Worm (Caenorhabditis elegans) whole organism, L4 larva: ENCODE data around the gene oig-5.

Experiments used
- F37D6.2 ChIP-seq: sonication (generic microtip); optimal IDR thresholded peaks from 2 replicates; lab custom pipeline; 2016; ENCODE audit warnings: mild to moderate bottlenecking, missing genetic modification characterization, missing compliant biosample characterization
- F44E2.7 ChIP-seq: fragments of 200-800 bp; sonication (Bioruptor generic); IDR thresholded peaks from 2 replicates; pipeline ENCODE4 v2.1.2; 2022; ENCODE audit warnings: missing genetic modification characterization, missing compliant biosample characterization
- F49E8.2 ChIP-seq: sonication (generic microtip); optimal IDR thresholded peaks from 2 replicates; lab custom pipeline; 2016; ENCODE audit warnings: missing compliant biosample characterization, mild to moderate bottlenecking, missing genetic modification characterization, borderline replicate concordance
- R02D3.7 ChIP-seq: fragments of 150-350 bp; sonication (generic microtip); optimal IDR thresholded peaks from 3 replicates; lab custom pipeline; 2014; ENCODE audit warnings: missing biosample characterization, missing genetic modification characterization
- Y48G9A.11 ChIP-seq: fragments of 200-800 bp; sonication (Bioruptor generic); IDR thresholded peaks from 2 replicates; pipeline ENCODE4 v1.3.6; 2022; ENCODE audit warnings: missing genetic modification reagents, missing genetic modification characterization, missing compliant biosample characterization
- Y5F2A.4 ChIP-seq: fragments of 200-800 bp; sonication (Bioruptor generic); optimal IDR thresholded peaks from 2 replicates; lab custom pipeline; 2018; ENCODE audit warnings: mild to moderate bottlenecking, missing genetic modification characterization, missing compliant biosample characterization
- ZK337.2 ChIP-seq: fragments of 200-800 bp; sonication (Bioruptor generic); IDR thresholded peaks from 2 replicates; pipeline ENCODE4 v1.3.6; 2022; ENCODE audit warnings: missing genetic modification reagents, missing genetic modification characterization, missing compliant biosample characterization
- aha-1 ChIP-seq: fragments of 150-350 bp; peaks from one replicate; lab custom pipeline; 2014; ENCODE audit warnings: missing biosample characterization, missing genetic modification characterization
- aly-2 ChIP-seq: sonication (generic microtip); optimal IDR thresholded peaks from 2 replicates; lab custom pipeline; 2018; ENCODE audit warnings: missing biosample characterization, missing genetic modification characterization
- ama-1 ChIP-seq: fragments of 150-350 bp; optimal IDR thresholded peaks from 2 replicates; lab custom pipeline; 2014; ENCODE audit warnings: inconsistent platforms, mixed read lengths
- arid-1 ChIP-seq: fragments of 200-800 bp; sonication (Bioruptor generic); conservative IDR thresholded peaks from 2 replicates; pipeline ENCODE4 v1.3.6; 2022; ENCODE audit warnings: missing genetic modification reagents, missing genetic modification characterization, missing compliant biosample characterization
- ceh-32 ChIP-seq: sonication (generic microtip); optimal IDR thresholded peaks from 2 replicates; lab custom pipeline; 2016; ENCODE audit warnings: mild to moderate bottlenecking, missing genetic modification characterization, missing compliant biosample characterization; ENCODE audit not compliant: poor library complexity
- ceh-44 ChIP-seq: fragments of 200-800 bp; sonication (Bioruptor generic); IDR thresholded peaks from 2 replicates; pipeline ENCODE4 v1.3.6; 2022; ENCODE audit warnings: missing genetic modification reagents, missing genetic modification characterization, missing compliant biosample characterization
- ceh-62 ChIP-seq: sonication (generic microtip); optimal IDR thresholded peaks from 2 replicates; lab custom pipeline; 2017; ENCODE audit warnings: missing biosample characterization, missing genetic modification characterization
- ces-1 ChIP-seq: fragments of 150-350 bp; sonication (generic microtip); optimal IDR thresholded peaks from 4 replicates; lab custom pipeline; 2014; ENCODE audit warnings: missing biosample characterization, missing genetic modification reagents, missing genetic modification characterization
- cey-2 ChIP-seq: sonication (generic microtip); optimal IDR thresholded peaks from 3 replicates; lab custom pipeline; 2017; ENCODE audit warnings: missing genetic modification characterization, mild to moderate bottlenecking, missing compliant biosample characterization, antibody characterized with exemption, borderline replicate concordance; ENCODE audit not compliant: insufficient read depth
- ctbp-1 ChIP-seq: fragments of 200-800 bp; sonication (Bioruptor generic); IDR thresholded peaks from 2 replicates; pipeline ENCODE4 v1.3.6; 2022; ENCODE audit warnings: missing genetic modification reagents, missing genetic modification characterization, missing compliant biosample characterization
- daf-12 ChIP-seq: fragments of 150-350 bp; optimal IDR thresholded peaks from 2 replicates; lab custom pipeline; 2014; ENCODE audit warnings: missing biosample characterization, missing genetic modification reagents, missing genetic modification characterization
- daf-16 ChIP-seq, 3 experiments: sonication (generic microtip); optimal IDR thresholded peaks; 2 replicates each; lab custom pipeline; 2016 to 2017; ENCODE audit warnings: missing genetic modification characterization in 3 of 3, missing genetic modification reagents in 3 of 3, mild to moderate bottlenecking in 2 of 3, missing compliant biosample characterization in 2 of 3, missing biosample characterization in 1 of 3, moderate library complexity in 1 of 3
- dmd-8 ChIP-seq: fragments of 200-800 bp; sonication (Bioruptor generic); IDR thresholded peaks from 2 replicates; pipeline ENCODE4 v1.3.6; 2022; ENCODE audit warnings: missing genetic modification characterization, missing compliant biosample characterization
- dmd-9 ChIP-seq: fragments of 200-800 bp; sonication (Bioruptor generic); IDR thresholded peaks from 2 replicates; pipeline ENCODE4 v1.3.6; 2022; ENCODE audit warnings: missing genetic modification reagents, missing genetic modification characterization, missing compliant biosample characterization
- dpl-1 ChIP-seq: fragments of 150-350 bp; optimal IDR thresholded peaks from 2 replicates; lab custom pipeline; 2014; ENCODE audit warnings: missing biosample characterization, missing genetic modification reagents, missing genetic modification characterization
- duxl-1 ChIP-seq: sonication (generic microtip); optimal IDR thresholded peaks from 2 replicates; lab custom pipeline; 2016; ENCODE audit warnings: mild to moderate bottlenecking, missing genetic modification characterization, moderate library complexity, missing compliant biosample characterization; ENCODE audit not compliant: poor library complexity
- dve-1 ChIP-seq: sonication (generic microtip); optimal IDR thresholded peaks from 2 replicates; lab custom pipeline; 2017; ENCODE audit warnings: antibody characterized with exemption, mild to moderate bottlenecking, missing genetic modification characterization, missing compliant biosample characterization; ENCODE audit not compliant: insufficient read depth
- fkh-10 ChIP-seq: fragments of 150-350 bp; optimal IDR thresholded peaks from 2 replicates; lab custom pipeline; 2014; ENCODE audit warnings: missing biosample characterization, missing genetic modification reagents, missing genetic modification characterization
- gei-8 ChIP-seq: fragments of 200-800 bp; sonication (Bioruptor generic); optimal IDR thresholded peaks from 2 replicates; lab custom pipeline; 2018; ENCODE audit warnings: mild to moderate bottlenecking, missing genetic modification characterization, missing compliant biosample characterization
- hmg-1.1 ChIP-seq: fragments of 200-800 bp; sonication (Bioruptor generic); IDR thresholded peaks from 2 replicates; pipeline ENCODE4 v1.3.6; 2022; ENCODE audit warnings: missing genetic modification reagents, missing genetic modification characterization, missing compliant biosample characterization
- lin-29 ChIP-seq: fragments of 200-800 bp; sonication (Bioruptor generic); IDR thresholded peaks from 2 replicates; pipeline ENCODE4 v1.3.6; 2022; ENCODE audit warnings: missing genetic modification reagents, missing genetic modification characterization, missing compliant biosample characterization
- lin-38 ChIP-seq: fragments of 200-800 bp; sonication (Bioruptor generic); IDR thresholded peaks from 2 replicates; pipeline ENCODE4 v1.3.6; 2022; ENCODE audit warnings: missing genetic modification reagents, missing genetic modification characterization, missing compliant biosample characterization
- lir-3 ChIP-seq: sonication (generic microtip); optimal IDR thresholded peaks from 2 replicates; lab custom pipeline; 2016; ENCODE audit warnings: mild to moderate bottlenecking, missing genetic modification characterization, missing compliant biosample characterization
- madf-5 ChIP-seq, 2 experiments: fragments of 200-800 bp; sonication (Bioruptor generic); IDR thresholded peaks; 2 replicates each; pipeline ENCODE4 v1.3.6; 2022; ENCODE audit warnings: missing compliant biosample characterization in 2 of 2, missing genetic modification characterization in 2 of 2
- mdl-1 ChIP-seq, 2 experiments: fragments of 150-350 bp in 1 of 2; sonication (generic microtip) in 1 of 2; optimal IDR thresholded peaks; 2 replicates each; lab custom pipeline; 2014 to 2017; ENCODE audit warnings: missing biosample characterization in 2 of 2, missing genetic modification characterization in 2 of 2
- mdt-29 ChIP-seq: fragments of 200-800 bp; sonication (Bioruptor generic); IDR thresholded peaks from 2 replicates; pipeline ENCODE4 v1.3.6; 2022; ENCODE audit warnings: missing genetic modification reagents, missing genetic modification characterization, missing compliant biosample characterization
- mxl-2 ChIP-seq: fragments of 200-800 bp; sonication (Bioruptor generic); conservative IDR thresholded peaks from 2 replicates; pipeline ENCODE4 v1.3.6; 2022; ENCODE audit warnings: missing genetic modification reagents, missing genetic modification characterization, missing compliant biosample characterization
- nhr-102 ChIP-seq: sonication (generic microtip); optimal IDR thresholded peaks from 2 replicates; lab custom pipeline; 2016; ENCODE audit warnings: mild to moderate bottlenecking, missing genetic modification characterization, moderate library complexity, missing compliant biosample characterization
- nhr-11 ChIP-seq: fragments of 150-350 bp; optimal IDR thresholded peaks from 2 replicates; lab custom pipeline; 2014; ENCODE audit warnings: missing biosample characterization, missing genetic modification characterization
- nhr-48 ChIP-seq: sonication (generic microtip); optimal IDR thresholded peaks from 2 replicates; lab custom pipeline; 2016; ENCODE audit warnings: mild to moderate bottlenecking, missing genetic modification characterization, missing compliant biosample characterization
- pha-4 ChIP-seq, 2 experiments: fragments of 150-350 bp in 1 of 2; fragments of 200-800 bp in 1 of 2; sonication (Bioruptor generic) in 1 of 2; IDR thresholded peaks in 1 of 2; optimal IDR thresholded peaks in 1 of 2; 2 replicates each; pipeline versions ENCODE4 v1.3.6 to Lab custom; 2014 to 2022; ENCODE audit warnings: missing genetic modification characterization in 2 of 2, missing genetic modification reagents in 2 of 2, missing biosample characterization in 1 of 2, missing compliant biosample characterization in 1 of 2
- php-3 ChIP-seq: fragments of 200-800 bp; sonication (Bioruptor generic); IDR thresholded peaks from 2 replicates; pipeline ENCODE4 v1.3.6; 2022; ENCODE audit warnings: missing genetic modification reagents, missing genetic modification characterization, missing compliant biosample characterization
- rbr-2 ChIP-seq: sonication (generic microtip); optimal IDR thresholded peaks from 2 replicates; lab custom pipeline; 2016; ENCODE audit warnings: missing genotype, missing genetic modification characterization, missing compliant biosample characterization
- spr-3 ChIP-seq: fragments of 200-800 bp; sonication (Bioruptor generic); optimal IDR thresholded peaks from 2 replicates; lab custom pipeline; 2018; ENCODE audit warnings: mild to moderate bottlenecking, missing genetic modification characterization, missing compliant biosample characterization
- tra-1 ChIP-seq: fragments of 200-800 bp; sonication (Bioruptor generic); IDR thresholded peaks from 2 replicates; pipeline ENCODE4 v1.3.6; 2022; ENCODE audit warnings: missing genetic modification reagents, missing genetic modification characterization, missing compliant biosample characterization
- unc-130 ChIP-seq: sonication (generic microtip); optimal IDR thresholded peaks from 2 replicates; lab custom pipeline; 2016; ENCODE audit warnings: missing genetic modification reagents, missing genetic modification characterization, missing compliant biosample characterization
- vab-7 ChIP-seq: fragments of 200-800 bp; sonication (Bioruptor generic); IDR thresholded peaks from 2 replicates; pipeline ENCODE4 v1.3.6; 2022; ENCODE audit warnings: missing genetic modification reagents, missing genetic modification characterization, missing compliant biosample characterization
- zip-11 ChIP-seq: fragments of 200-800 bp; sonication (Bioruptor generic); IDR thresholded peaks from 2 replicates; pipeline ENCODE4 v1.3.6; 2022; ENCODE audit warnings: missing genetic modification characterization, missing compliant biosample characterization

The oig-5 gene

DNA sequence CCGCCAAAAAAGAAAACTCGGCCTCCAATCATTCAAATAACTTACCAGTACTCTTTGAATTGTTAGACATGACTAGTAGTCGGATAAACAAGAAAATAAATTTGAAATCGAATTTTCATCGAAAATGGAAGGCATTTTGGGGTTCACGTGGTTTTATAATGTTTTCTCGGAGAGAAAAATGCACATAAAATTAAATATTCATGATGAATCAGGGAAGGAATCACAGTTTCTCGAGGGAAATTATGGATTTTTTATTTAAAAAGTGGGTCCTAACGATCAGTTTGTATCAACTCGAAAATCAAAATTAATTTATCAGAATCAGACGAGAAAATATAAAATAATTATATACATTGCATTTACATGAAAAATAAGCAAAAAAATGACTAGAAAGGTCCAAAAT is 41.7 kb upstream of the oig-5 start, which contains the start of gene Y57G11C.5:
Gene Y57G11C.5, minus strand, starts transcription at position 101 of the 400 bp plus-strand sequence.
- TF ChIP-seq dmd-9 (GFP tag; lab: Robert Waterston, UW): no peak
- TF ChIP-seq Y5F2A.4 (GFP tag; lab: Kevin White, UChicago): no peak
- TF ChIP-seq vab-7: no peak
- no peak for TF ChIP-seq dve-1
- TF ChIP-seq ceh-44 (GFP tag; lab: Robert Waterston, UW): no peak
- TF ChIP-seq pha-4 (GFP tag; IDR thresholded peaks at IDR 0.05; lab: Robert Waterston, UW): no peak
- TF ChIP-seq pha-4 (tag; optimal IDR thresholded peaks at IDR 0.05; lab: Kevin White, UChicago): no peak
- TF ChIP-seq mdl-1 (tag; optimal IDR thresholded peaks at IDR 0.05; lab: Kevin White, UChicago): no peak
- TF ChIP-seq php-3 (GFP tag; lab: Robert Waterston, UW): no peak
- TF ChIP-seq F37D6.2 (tag; lab: Kevin White, UChicago): no peak
- TF ChIP-seq fkh-10: no peak
- no peak for TF ChIP-seq F49E8.2
- no peak for TF ChIP-seq ceh-32 (tag; lab: Kevin White, UChicago)
- TF ChIP-seq aly-2: no peak
- TF ChIP-seq mxl-2: no peak
- no peak for TF ChIP-seq gei-8 (GFP tag; lab: Kevin White, UChicago)
- no peak for TF ChIP-seq unc-130 (GFP tag; lab: Kevin White, UChicago)
- no peak for TF ChIP-seq cey-2 (tag; lab: Kevin White, UChicago)
- TF ChIP-seq ctbp-1 (GFP tag; lab: Robert Waterston, UW): no peak
- TF ChIP-seq madf-5 (GFP tag; IDR thresholded peaks at IDR 0.05; lab: Robert Waterston, UW): no peak
- no peak for TF ChIP-seq tra-1
- TF ChIP-seq, all 104 proteins: peak for 0

DNA sequence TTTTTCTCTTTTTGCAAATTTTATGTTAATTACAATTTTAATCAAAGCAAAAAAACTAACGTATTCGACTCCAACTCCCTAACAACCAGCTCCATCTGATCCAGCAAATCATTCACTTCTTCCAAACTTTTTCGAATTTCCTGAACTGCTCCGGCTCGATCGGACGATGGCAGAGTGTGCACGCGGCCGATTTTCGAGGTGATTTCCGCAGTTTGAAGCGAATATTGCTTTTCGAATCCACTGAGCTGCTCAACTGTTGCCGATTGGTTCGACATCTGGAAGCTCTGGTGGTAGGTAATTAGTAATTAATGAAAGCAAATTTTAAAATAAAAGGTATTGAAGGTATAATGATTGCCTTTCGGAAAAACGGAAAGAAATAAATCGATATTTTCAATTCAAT is 40.6 kb upstream of the oig-5 start, which contains the start of gene vti-1:
Gene vti-1, minus strand, starts transcription at position 284 of the 400 bp plus-strand sequence.
- no peak for TF ChIP-seq fkh-10
- peak; percentile 56 for TF ChIP-seq lin-38 (GFP tag; lab: Robert Waterston, UW)
- no peak for TF ChIP-seq gei-8 (GFP tag; lab: Kevin White, UChicago)

- TF ChIP-seq nhr-11 (tag; lab: Kevin White, UChicago) (peak; percentile 84), nhr-102 (peak; percentile 75), R02D3.7 (tag; lab: Kevin White, UChicago) (peak; percentile 93), dmd-8 (no peak), tra-1 (no peak), ceh-32 (tag; lab: Kevin White, UChicago) (no peak), F49E8.2 (no peak), lin-29 (GFP tag; lab: Robert Waterston, UW) (no peak), zip-11 (no peak), F44E2.7 (no peak), duxl-1 (peak; percentile 85), aha-1 (tag; lab: Kevin White, UChicago) (peak; percentile 96), hmg-1.1 (GFP tag; lab: Robert Waterston, UW) (peak; percentile 95), Y5F2A.4 (GFP tag; lab: Kevin White, UChicago) (no peak), ceh-62 (tag; lab: Kevin White, UChicago) (no peak), ama-1 (peak; percentile 58), arid-1 (GFP tag; lab: Robert Waterston, UW) (peak; percentile 61; the same call in 1 of the 2 replicates), ZK337.2 (GFP tag; lab: Robert Waterston, UW) (no peak), dpl-1 (GFP tag; lab: Kevin White, UChicago) (peak; percentile 82), lir-3 (tag; lab: Kevin White, UChicago) (no peak), spr-3 (peak; percentile 55), F37D6.2 (tag; lab: Kevin White, UChicago) (peak; percentile 55), Y48G9A.11 (GFP tag; lab: Robert Waterston, UW) (peak; percentile 96), nhr-48 (peak; percentile 24), daf-12 (no peak), daf-16 (GFP tag; optimal IDR thresholded peaks at IDR 0.05; lab: Kevin White, UChicago) (peak; percentile 1 to 39), daf-16 (tag; optimal IDR thresholded peaks at IDR 0.05; lab: Kevin White, UChicago) (peak; percentile 49), mdt-29 (GFP tag; lab: Robert Waterston, UW) (no peak), ces-1 (GFP tag; lab: Kevin White, UChicago) (no peak), rbr-2 (tag; lab: Kevin White, UChicago) (peak; percentile 85)
Observed at ce11 chrIV:14767693-14768251, 39.2 kb upstream of the oig-5 start, which contains the start of the genes mrps-7 and Y57G11C.3. Gene mrps-7 (minus strand): TSS chrIV:14767730. Gene Y57G11C.3 (plus strand): TSS chrIV:14768201.
